Fruit fly (Drosophila melanogaster): Measurements from ENCODE around the gene Usp7.
A peak's percentile ranks its signal among the peaks of the same experiment; 100 is the strongest.

Gene Usp7

DNA sequence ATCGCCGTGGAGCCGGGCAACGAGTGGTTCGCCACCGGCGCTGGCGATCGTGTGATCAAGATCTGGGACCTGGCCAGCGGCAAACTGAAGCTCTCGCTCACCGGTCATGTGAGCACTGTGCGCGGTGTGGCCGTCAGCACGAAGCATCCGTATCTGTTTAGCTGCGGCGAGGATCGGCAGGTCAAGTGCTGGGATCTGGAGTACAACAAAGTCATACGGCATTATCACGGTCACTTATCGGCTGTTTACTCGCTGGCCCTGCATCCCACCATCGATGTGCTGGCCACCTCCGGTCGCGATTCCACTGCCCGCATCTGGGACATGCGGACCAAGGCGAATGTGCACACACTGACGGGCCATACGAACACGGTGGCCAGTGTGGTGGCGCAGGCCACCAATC lies 7.1 kb downstream of the Usp7 start:
- TF ChIP-seq ovo (GFP tag; optimal IDR thresholded peaks at IDR 0.05) = no peak
- TF ChIP-seq Crg-1 (GFP tag; optimal IDR thresholded peaks at IDR 0.05) = no peak
- TF ChIP-seq kay (GFP tag; ENCODE audit: borderline replicate concordance) = no peak
- no peak for TF ChIP-seq CG11617 (GFP tag; optimal IDR thresholded peaks at IDR 0.05)
- TF ChIP-seq pad (GFP tag; optimal IDR thresholded peaks at IDR 0.05) = no peak
- TF ChIP-seq Mnt (GFP tag; optimal IDR thresholded peaks at IDR 0.05) = no peak
- TF ChIP-seq cic (GFP tag; optimal IDR thresholded peaks at IDR 0.05) = no peak
- TF ChIP-seq Clk (GFP tag; optimal IDR thresholded peaks at IDR 0.05) = no peak
- TF ChIP-seq CG7045 (GFP tag; optimal IDR thresholded peaks at IDR 0.05) = no peak
- no peak for TF ChIP-seq CG1620 (GFP tag; optimal IDR thresholded peaks at IDR 0.05)
- no peak for TF ChIP-seq Hr96 (GFP tag; optimal IDR thresholded peaks at IDR 0.05)
- TF ChIP-seq cnc (optimal IDR thresholded peaks at IDR 0.05) = no peak
- no peak for TF ChIP-seq CG7101 (tag; optimal IDR thresholded peaks at IDR 0.05)
- no peak for TF ChIP-seq bab1 (GFP tag; optimal IDR thresholded peaks at IDR 0.05)
- no peak for TF ChIP-seq tj (GFP tag; optimal IDR thresholded peaks at IDR 0.05)
- no peak for TF ChIP-seq CG5204 (GFP tag; optimal IDR thresholded peaks at IDR 0.05)

DNA sequence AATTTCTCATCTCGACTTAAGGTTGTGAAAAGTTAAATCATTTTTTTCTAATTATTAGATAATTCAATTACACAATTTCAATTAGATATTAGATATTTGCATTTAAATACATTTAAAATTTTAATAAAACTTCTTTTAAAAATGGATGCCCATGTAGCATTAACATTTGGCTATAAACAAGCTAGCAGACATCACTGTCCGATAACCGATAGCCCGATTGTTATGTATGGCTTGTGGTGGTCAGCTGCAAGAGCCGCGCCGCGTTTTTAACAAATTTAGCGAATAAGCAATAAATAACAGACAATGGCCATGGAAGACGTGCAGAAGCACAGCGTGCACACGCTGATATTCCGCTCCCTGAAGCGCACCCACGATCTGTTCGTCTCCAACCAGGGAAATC lies 8.0 kb downstream of the Usp7 start, which contains the start of gene Tango4:
Tango4 (plus strand) TSS at position 212 of the 400 bp plus-strand sequence.
- TF ChIP-seq toe (GFP tag; optimal IDR thresholded peaks at IDR 0.05) (no peak), Clk (GFP tag; optimal IDR thresholded peaks at IDR 0.05) (no peak), pad (GFP tag; optimal IDR thresholded peaks at IDR 0.05) (no peak), CG33017 (tag; optimal IDR thresholded peaks at IDR 0.05) (no peak), kay (GFP tag; ENCODE audit: borderline replicate concordance) (no peak), Hr96 (GFP tag; optimal IDR thresholded peaks at IDR 0.05) (no peak), CG1620 (GFP tag; optimal IDR thresholded peaks at IDR 0.05) (no peak)

- TF ChIP-seq Mnt (GFP tag; optimal IDR thresholded peaks at IDR 0.05) = peak; percentile 31
- TF ChIP-seq bab1 (GFP tag; optimal IDR thresholded peaks at IDR 0.05) = peak; percentile 4
- no peak for TF ChIP-seq Crg-1 (GFP tag; optimal IDR thresholded peaks at IDR 0.05)
- TF ChIP-seq toe (GFP tag; optimal IDR thresholded peaks at IDR 0.05) = no peak
Measured at dm6 chrX:12018440-12019101, 10.3 kb downstream of the Usp7 start, which contains the start of gene Lsm12a. Gene Lsm12a (plus strand): TSS chrX:12018640.

- TF ChIP-seq cic (GFP tag; optimal IDR thresholded peaks at IDR 0.05) (no peak), CG11617 (GFP tag; optimal IDR thresholded peaks at IDR 0.05) (no peak), CG7045 (GFP tag; optimal IDR thresholded peaks at IDR 0.05) (no peak), Mnt (GFP tag; optimal IDR thresholded peaks at IDR 0.05) (no peak), pad (GFP tag; optimal IDR thresholded peaks at IDR 0.05) (no peak), Crg-1 (GFP tag; optimal IDR thresholded peaks at IDR 0.05) (no peak), kay (GFP tag; ENCODE audit: borderline replicate concordance) (no peak), CG12768 (GFP tag; optimal IDR thresholded peaks at IDR 0.05) (no peak), CG7101 (tag; optimal IDR thresholded peaks at IDR 0.05) (no peak), Clk (GFP tag; optimal IDR thresholded peaks at IDR 0.05) (no peak), CG1620 (GFP tag; optimal IDR thresholded peaks at IDR 0.05) (no peak), CG5204 (GFP tag; optimal IDR thresholded peaks at IDR 0.05) (no peak), cnc (optimal IDR thresholded peaks at IDR 0.05) (no peak), CG33017 (tag; optimal IDR thresholded peaks at IDR 0.05) (no peak), Hr96 (GFP tag; optimal IDR thresholded peaks at IDR 0.05) (no peak), tj (GFP tag; optimal IDR thresholded peaks at IDR 0.05) (no peak)
Measured at dm6 chrX:12017815-12018439, 10.9 kb downstream of the Usp7 start, which contains the start of gene Chrac-16. Gene Chrac-16 (minus strand): TSS chrX:12017961.

DNA sequence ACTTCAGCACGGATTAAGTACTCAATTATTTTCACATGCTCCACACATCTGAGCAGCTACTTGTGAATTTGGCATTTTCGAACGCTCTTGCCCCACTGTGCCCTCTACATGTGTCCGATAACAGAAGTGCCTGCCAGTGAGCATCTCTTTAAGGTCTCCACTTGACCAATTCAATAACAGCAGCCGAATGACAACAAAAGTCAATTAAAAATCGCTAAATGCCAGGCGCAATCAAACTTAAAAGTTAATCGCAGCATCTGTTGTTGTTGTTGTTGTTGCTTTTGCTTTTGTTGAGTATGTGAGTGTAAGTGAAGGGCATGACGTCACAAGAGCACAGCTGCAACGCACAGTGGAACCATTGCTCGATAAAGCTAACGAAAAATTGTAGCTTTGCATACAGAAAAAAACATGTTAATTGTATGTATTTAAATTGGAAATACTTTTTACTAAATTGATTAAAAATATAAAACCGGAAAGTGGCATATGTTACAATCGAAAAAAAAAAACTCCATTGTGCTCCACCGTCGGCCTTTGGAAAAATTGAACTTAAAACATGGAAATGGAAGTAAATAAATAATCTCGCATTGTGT lies 13.9 kb downstream of the Usp7 start:
- TF ChIP-seq CG14711 (tag; optimal IDR thresholded peaks at IDR 0.05) (peak; percentile 17), CG7045 (GFP tag; optimal IDR thresholded peaks at IDR 0.05) (no peak), CG1620 (GFP tag; optimal IDR thresholded peaks at IDR 0.05) (peak; percentile 21), Hr96 (GFP tag; optimal IDR thresholded peaks at IDR 0.05) (no peak), Mnt (GFP tag; optimal IDR thresholded peaks at IDR 0.05) (peak; percentile 11), Clk (GFP tag; optimal IDR thresholded peaks at IDR 0.05) (no peak), kay (GFP tag; ENCODE audit: borderline replicate concordance) (peak; percentile 83), pad (GFP tag; optimal IDR thresholded peaks at IDR 0.05) (no peak), CG11617 (GFP tag; optimal IDR thresholded peaks at IDR 0.05) (peak; percentile 34)

dm6 chrX:12014131-12014530 lies 14.7 kb downstream of the Usp7 start:
- no peak for TF ChIP-seq CG33017 (tag; optimal IDR thresholded peaks at IDR 0.05)
- TF ChIP-seq ovo (GFP tag; optimal IDR thresholded peaks at IDR 0.05) = no peak
- TF ChIP-seq kay (GFP tag; ENCODE audit: borderline replicate concordance) = peak; percentile 95
- TF ChIP-seq tj (GFP tag; optimal IDR thresholded peaks at IDR 0.05) = no peak

dm6 chrX:12013098-12013493 lies 15.7 kb downstream of the Usp7 start:
- TF ChIP-seq CG1620 (GFP tag; optimal IDR thresholded peaks at IDR 0.05) (no peak), Clk (GFP tag; optimal IDR thresholded peaks at IDR 0.05) (no peak), CG11617 (GFP tag; optimal IDR thresholded peaks at IDR 0.05) (no peak), pad (GFP tag; optimal IDR thresholded peaks at IDR 0.05) (no peak), CG5204 (GFP tag; optimal IDR thresholded peaks at IDR 0.05) (no peak), cnc (optimal IDR thresholded peaks at IDR 0.05) (no peak), cic (GFP tag; optimal IDR thresholded peaks at IDR 0.05) (no peak), CG12768 (GFP tag; optimal IDR thresholded peaks at IDR 0.05) (no peak), CG7101 (tag; optimal IDR thresholded peaks at IDR 0.05) (no peak), CG7045 (GFP tag; optimal IDR thresholded peaks at IDR 0.05) (no peak), bab1 (GFP tag; optimal IDR thresholded peaks at IDR 0.05) (no peak)
